Worm (Caenorhabditis elegans) whole organism, L4 larva: ENCODE measurements around the gene H20J04.7.
A peak's percentile ranks its signal among the peaks of the same experiment; 100 is the strongest.

Experiments used
- dmd-8 ChIP-seq: fragments of 200-800 bp; sonication (Bioruptor generic); IDR thresholded peaks from 2 replicates; pipeline ENCODE4 v1.3.6; 2022; ENCODE audit warnings: missing genetic modification characterization, missing compliant biosample characterization
- dve-1 ChIP-seq: sonication (generic microtip); optimal IDR thresholded peaks from 2 replicates; lab custom pipeline; 2017; ENCODE audit warnings: antibody characterized with exemption, mild to moderate bottlenecking, missing genetic modification characterization, missing compliant biosample characterization; ENCODE audit not compliant: insufficient read depth
- lin-15B ChIP-seq: fragments of 150-350 bp; sonication (generic microtip); optimal IDR thresholded peaks from 3 replicates; lab custom pipeline; 2014; ENCODE audit warnings: missing biosample characterization, missing genetic modification characterization
- lir-3 ChIP-seq: sonication (generic microtip); optimal IDR thresholded peaks from 2 replicates; lab custom pipeline; 2016; ENCODE audit warnings: mild to moderate bottlenecking, missing genetic modification characterization, missing compliant biosample characterization
- mdl-1 ChIP-seq, 2 experiments: fragments of 150-350 bp in 1 of 2; sonication (generic microtip) in 1 of 2; optimal IDR thresholded peaks; 2 replicates each; lab custom pipeline; 2014 to 2017; ENCODE audit warnings: missing biosample characterization in 2 of 2, missing genetic modification characterization in 2 of 2
- nhr-11 ChIP-seq: fragments of 150-350 bp; optimal IDR thresholded peaks from 2 replicates; lab custom pipeline; 2014; ENCODE audit warnings: missing biosample characterization, missing genetic modification characterization
- nhr-237 ChIP-seq: sonication (generic microtip); optimal IDR thresholded peaks from 2 replicates; lab custom pipeline; 2017; ENCODE audit warnings: missing biosample characterization, missing genetic modification characterization
- nhr-28 ChIP-seq: fragments of 150-350 bp; optimal IDR thresholded peaks from 2 replicates; lab custom pipeline; 2014; ENCODE audit warnings: missing biosample characterization, missing genetic modification characterization
- snpc-1.2 ChIP-seq: fragments of 200-800 bp; sonication (Bioruptor generic); IDR thresholded peaks from 2 replicates; pipeline ENCODE4 v1.3.6; 2022; ENCODE audit warnings: missing genetic modification reagents, missing genetic modification characterization, missing compliant biosample characterization
- unc-62 ChIP-seq, 3 experiments: fragments of 150-350 bp in 1 of 3; sonication (generic microtip); optimal IDR thresholded peaks in 2 of 3; peaks in 1 of 3; 1 replicate in 1 of 3; 2 replicates in 2 of 3; lab custom pipeline; 2014 to 2017; ENCODE audit warnings: missing biosample characterization in 3 of 3, missing genetic modification characterization in 3 of 3, missing genetic modification reagents in 3 of 3, missing genotype in 1 of 3
- vab-7 ChIP-seq: fragments of 200-800 bp; sonication (Bioruptor generic); IDR thresholded peaks from 2 replicates; pipeline ENCODE4 v1.3.6; 2022; ENCODE audit warnings: missing genetic modification reagents, missing genetic modification characterization, missing compliant biosample characterization
- zfp-2 ChIP-seq: sonication (generic microtip); optimal IDR thresholded peaks from 2 replicates; lab custom pipeline; 2016; ENCODE audit warnings: mild to moderate bottlenecking, missing genetic modification characterization, missing compliant biosample characterization
- zip-2 ChIP-seq: fragments of 150-350 bp; optimal IDR thresholded peaks from 2 replicates; lab custom pipeline; 2014; ENCODE audit warnings: missing biosample characterization, missing genetic modification characterization

ce11 chrII:4362088-4362487, 7.0 kb upstream of the H20J04.7 start:
- TF ChIP-seq zfp-2 (tag; lab: Kevin White, UChicago) (no peak), zip-2 (tag; lab: Kevin White, UChicago) (no peak), snpc-1.2 (GFP tag; lab: Robert Waterston, UW) (no peak), dmd-8 (GFP tag; lab: Robert Waterston, UW) (no peak), dve-1 (no peak), nhr-28 (tag; lab: Kevin White, UChicago) (no peak), unc-62 (GFP tag; optimal IDR thresholded peaks at IDR 0.05 in 1 of 2; lab: Kevin White, UChicago) (peak in 1 of 2 experiments; percentile 65), unc-62 (tag; optimal IDR thresholded peaks at IDR 0.05; lab: Kevin White, UChicago) (no peak), lir-3 (tag; lab: Kevin White, UChicago) (no peak), mdl-1 (tag; optimal IDR thresholded peaks at IDR 0.05; lab: Kevin White, UChicago) (no peak), vab-7 (GFP tag; lab: Robert Waterston, UW) (no peak), nhr-237 (tag; lab: Kevin White, UChicago) (no peak), lin-15B (tag; lab: Kevin White, UChicago) (no peak), nhr-11 (tag; lab: Kevin White, UChicago) (no peak)
